Fruit fly (Drosophila melanogaster) whole organism, embryonic: ENCODE data around the gene TBC1D16.

ENCODE experiments used
- BEAF-32 ChIP-seq: fragments of 200-800 bp; sonication (Bioruptor generic); optimal IDR thresholded peaks from 3 replicates; lab custom pipeline; 2017; ENCODE audit warnings: missing biosample characterization, missing genetic modification characterization, mild to moderate bottlenecking, moderate library complexity, missing genetic modification reagents
- CG11398 ChIP-seq: fragments of 200-800 bp; sonication (Bioruptor generic); optimal IDR thresholded peaks from 2 replicates; lab custom pipeline; 2016; ENCODE audit warnings: missing biosample characterization, missing genetic modification characterization
- CG13287 ChIP-seq: fragments of 200-800 bp; sonication (Bioruptor generic); IDR thresholded peaks from 2 replicates; pipeline ENCODE4 v1.3.6; 2022; ENCODE audit warnings: missing biosample characterization, missing genetic modification characterization; ENCODE audit not compliant: partially characterized antibody
- CG13424 ChIP-seq: fragments of 200-800 bp; sonication (Bioruptor generic); optimal IDR thresholded peaks from 2 replicates; lab custom pipeline; 2019; ENCODE audit warnings: missing biosample characterization, mild to moderate bottlenecking, missing genetic modification characterization, moderate library complexity
- CG14710 ChIP-seq: fragments of 200-800 bp; sonication (Bioruptor generic); optimal IDR thresholded peaks from 3 replicates; lab custom pipeline; 2019; ENCODE audit warnings: missing biosample characterization, mild to moderate bottlenecking, missing genetic modification characterization, moderate library complexity
- CG15073 ChIP-seq: fragments of 200-800 bp; sonication (Bioruptor generic); optimal IDR thresholded peaks from 2 replicates; lab custom pipeline; 2016; ENCODE audit warnings: missing biosample characterization, missing genetic modification characterization
- CG15514 ChIP-seq: fragments of 200-800 bp; sonication (Bioruptor generic); optimal IDR thresholded peaks from 3 replicates; lab custom pipeline; 2017; ENCODE audit warnings: missing biosample characterization, missing genetic modification characterization, mild to moderate bottlenecking, moderate library complexity, missing genetic modification reagents
- CG16813 ChIP-seq: fragments of 200-800 bp; sonication (Bioruptor generic); IDR thresholded peaks from 3 replicates; pipeline ENCODE4 v1.3.6; 2022; ENCODE audit warnings: missing biosample characterization, missing genetic modification characterization; ENCODE audit not compliant: partially characterized antibody
- CG18262 ChIP-seq: fragments of 200-800 bp; optimal IDR thresholded peaks from 3 replicates; lab custom pipeline; 2019; ENCODE audit warnings: missing biosample characterization, mild to moderate bottlenecking, missing genetic modification characterization, moderate library complexity
- CG2116 ChIP-seq: fragments of 200-800 bp; sonication (Bioruptor generic); optimal IDR thresholded peaks from 3 replicates; lab custom pipeline; 2018; ENCODE audit warnings: missing biosample characterization, mild to moderate bottlenecking, missing genetic modification characterization
- CG2120 ChIP-seq: fragments of 200-800 bp; sonication (Bioruptor generic); optimal IDR thresholded peaks from 3 replicates; lab custom pipeline; 2016; ENCODE audit warnings: missing biosample characterization, missing genetic modification characterization
- CG2712 ChIP-seq: fragments of 200-800 bp; optimal IDR thresholded peaks from 3 replicates; lab custom pipeline; 2019; ENCODE audit warnings: missing biosample characterization, mild to moderate bottlenecking, missing genetic modification characterization, moderate library complexity
- CG30020 ChIP-seq: fragments of 200-800 bp; optimal IDR thresholded peaks from 2 replicates; lab custom pipeline; 2019; ENCODE audit warnings: missing biosample characterization, mild to moderate bottlenecking, missing genetic modification characterization, moderate library complexity
- CG31441 ChIP-seq: fragments of 200-800 bp; sonication (Bioruptor generic); IDR thresholded peaks from 2 replicates; pipeline ENCODE4 v1.3.6; 2022; ENCODE audit warnings: missing biosample characterization, missing genetic modification characterization
- CG5953 ChIP-seq: fragments of 200-800 bp; sonication (Bioruptor generic); IDR thresholded peaks from 2 replicates; pipeline ENCODE4 v1.3.6; 2022; ENCODE audit warnings: missing biosample characterization, missing genetic modification characterization
- CG6791 ChIP-seq: fragments of 200-800 bp; sonication (Bioruptor generic); IDR thresholded peaks from 3 replicates; pipeline ENCODE4 v1.3.6; 2022; ENCODE audit warnings: missing biosample characterization, missing genetic modification characterization; ENCODE audit not compliant: partially characterized antibody
- CG8290 ChIP-seq, 3 experiments: fragments of 200-800 bp; sonication (Bioruptor generic); optimal IDR thresholded peaks; 2 replicates each; lab custom pipeline; 2016 to 2019; ENCODE audit warnings: missing biosample characterization in 3 of 3, missing genetic modification characterization in 3 of 3, mild to moderate bottlenecking in 2 of 3, moderate library complexity in 1 of 3
- CG9437 ChIP-seq: fragments of 200-800 bp; sonication (Bioruptor generic); optimal IDR thresholded peaks from 2 replicates; lab custom pipeline; 2018; ENCODE audit warnings: missing biosample characterization, mild to moderate bottlenecking, missing genetic modification characterization
- CG9609 ChIP-seq: fragments of 200-800 bp; sonication (Bioruptor generic); optimal IDR thresholded peaks from 3 replicates; lab custom pipeline; 2016; ENCODE audit warnings: missing biosample characterization, missing genetic modification characterization
- Doc3 ChIP-seq: fragments of 200-800 bp; sonication (Bioruptor generic); IDR thresholded peaks from 3 replicates; pipeline ENCODE4 v1.3.6; 2022; ENCODE audit warnings: missing biosample characterization, missing genetic modification characterization; ENCODE audit not compliant: partially characterized antibody
- Dref ChIP-seq: fragments of 200-800 bp; sonication (Bioruptor generic); IDR thresholded peaks from 2 replicates; pipeline ENCODE4 v1.3.6; 2022; ENCODE audit warnings: missing biosample characterization, missing genetic modification characterization
- MESR4 ChIP-seq: fragments of 200-800 bp; sonication (Bioruptor generic); optimal IDR thresholded peaks from 2 replicates; lab custom pipeline; 2018; ENCODE audit warnings: missing biosample characterization, mild to moderate bottlenecking, missing genetic modification characterization, moderate library complexity
- Rx ChIP-seq: fragments of 200-800 bp; sonication (Bioruptor generic); IDR thresholded peaks from 2 replicates; pipeline ENCODE4 v1.3.6; 2022; ENCODE audit warnings: missing biosample characterization, missing genetic modification characterization
- Spps ChIP-seq: fragments of 200-800 bp; sonication (Bioruptor generic); optimal IDR thresholded peaks from 2 replicates; lab custom pipeline; 2018; ENCODE audit warnings: missing biosample characterization, mild to moderate bottlenecking, missing genetic modification characterization
- Sry-β ChIP-seq: fragments of 200-800 bp; sonication (Bioruptor generic); optimal IDR thresholded peaks from 2 replicates; lab custom pipeline; 2018; ENCODE audit warnings: missing biosample characterization, mild to moderate bottlenecking, missing genetic modification characterization, moderate library complexity
- Sry-δ ChIP-seq: fragments of 200-800 bp; sonication (Bioruptor generic); optimal IDR thresholded peaks from 2 replicates; lab custom pipeline; 2016; ENCODE audit warnings: missing biosample characterization, missing genetic modification characterization
- amos ChIP-seq: fragments of 200-800 bp; sonication (Bioruptor generic); IDR thresholded peaks from 2 replicates; pipeline ENCODE4 v1.3.6; 2022; ENCODE audit warnings: missing biosample characterization, missing genetic modification characterization; ENCODE audit not compliant: partially characterized antibody
- corto ChIP-seq: fragments of 200-800 bp; sonication (Bioruptor generic); optimal IDR thresholded peaks from 2 replicates; lab custom pipeline; 2016; ENCODE audit warnings: missing biosample characterization, mild to moderate bottlenecking, missing genetic modification characterization, moderate library complexity
- dmrt11E ChIP-seq: fragments of 200-800 bp; sonication (Bioruptor generic); optimal IDR thresholded peaks from 3 replicates; lab custom pipeline; 2018; ENCODE audit warnings: missing biosample characterization, mild to moderate bottlenecking, missing genetic modification characterization, moderate library complexity
- dmrt99B ChIP-seq: fragments of 200-800 bp; sonication (Bioruptor generic); optimal IDR thresholded peaks from 2 replicates; lab custom pipeline; 2018; ENCODE audit warnings: missing biosample characterization, mild to moderate bottlenecking, missing genetic modification characterization, moderate library complexity
- gcm ChIP-seq: fragments of 200-800 bp; sonication (Bioruptor generic); optimal IDR thresholded peaks from 2 replicates; lab custom pipeline; 2019; ENCODE audit warnings: missing biosample characterization, mild to moderate bottlenecking, missing genetic modification characterization, moderate library complexity
- gt ChIP-seq: fragments of 200-800 bp; sonication (Bioruptor generic); IDR thresholded peaks from 2 replicates; pipeline ENCODE4 v1.3.6; 2022; ENCODE audit warnings: missing biosample characterization, missing genetic modification characterization
- her ChIP-seq: fragments of 200-800 bp; sonication (Bioruptor generic); optimal IDR thresholded peaks from 2 replicates; lab custom pipeline; 2016; ENCODE audit warnings: missing biosample characterization, missing genetic modification characterization
- inv ChIP-seq: fragments of 200-800 bp; sonication (Bioruptor generic); IDR thresholded peaks from 2 replicates; pipeline ENCODE4 v1.3.6; 2022; ENCODE audit warnings: missing biosample characterization, missing genetic modification characterization; ENCODE audit not compliant: partially characterized antibody
- knrl ChIP-seq: fragments of 200-800 bp; sonication (Bioruptor generic); IDR thresholded peaks from 3 replicates; pipeline ENCODE4 v1.3.6; 2022; ENCODE audit warnings: missing biosample characterization, missing genetic modification characterization; ENCODE audit not compliant: partially characterized antibody
- pzg ChIP-seq: fragments of 200-800 bp; sonication (Bioruptor generic); optimal IDR thresholded peaks from 3 replicates; lab custom pipeline; 2018; ENCODE audit warnings: missing biosample characterization, mild to moderate bottlenecking, missing genetic modification characterization, moderate library complexity
- sim ChIP-seq: fragments of 200-800 bp; sonication (Bioruptor generic); IDR thresholded peaks from 2 replicates; pipeline ENCODE4 v1.3.6; 2022; ENCODE audit warnings: missing biosample characterization, missing genetic modification characterization
- sima ChIP-seq: fragments of 200-800 bp; sonication (Bioruptor generic); optimal IDR thresholded peaks from 2 replicates; lab custom pipeline; 2016; ENCODE audit warnings: missing biosample characterization, missing genetic modification characterization
- trem ChIP-seq: fragments of 200-800 bp; optimal IDR thresholded peaks from 3 replicates; lab custom pipeline; 2019; ENCODE audit warnings: missing biosample characterization, mild to moderate bottlenecking, missing genetic modification characterization, moderate library complexity
- tx ChIP-seq: fragments of 200-800 bp; sonication (Bioruptor generic); optimal IDR thresholded peaks from 2 replicates; lab custom pipeline; 2016; ENCODE audit warnings: missing biosample characterization, missing genetic modification characterization
- unc-4 ChIP-seq: fragments of 200-800 bp; sonication (Bioruptor generic); IDR thresholded peaks from 2 replicates; pipeline ENCODE4 v1.3.6; 2022; ENCODE audit warnings: missing biosample characterization, missing genetic modification characterization; ENCODE audit not compliant: partially characterized antibody
- unpg ChIP-seq: fragments of 200-800 bp; sonication (Bioruptor generic); optimal IDR thresholded peaks from 3 replicates; lab custom pipeline; 2018; ENCODE audit warnings: missing biosample characterization, mild to moderate bottlenecking, missing genetic modification characterization, moderate library complexity
- vvl ChIP-seq: fragments of 200-800 bp; sonication (Bioruptor generic); IDR thresholded peaks from 2 replicates; pipeline ENCODE4 v1.3.6; 2022; ENCODE audit warnings: missing biosample characterization, missing genetic modification characterization
- yki ChIP-seq: fragments of >200 bp; optimal IDR thresholded peaks from 3 replicates; lab custom pipeline; 2018
- zen ChIP-seq: fragments of 200-800 bp; sonication (Bioruptor generic); optimal IDR thresholded peaks from 3 replicates; lab custom pipeline; 2018; ENCODE audit warnings: missing biosample characterization, mild to moderate bottlenecking, missing genetic modification characterization, moderate library complexity
- zfh1 ChIP-seq: fragments of 200-800 bp; sonication (Bioruptor generic); IDR thresholded peaks from 3 replicates; pipeline ENCODE4 v1.3.6; 2022; ENCODE audit warnings: missing biosample characterization, missing genetic modification characterization

TBC1D16 gene

DNA sequence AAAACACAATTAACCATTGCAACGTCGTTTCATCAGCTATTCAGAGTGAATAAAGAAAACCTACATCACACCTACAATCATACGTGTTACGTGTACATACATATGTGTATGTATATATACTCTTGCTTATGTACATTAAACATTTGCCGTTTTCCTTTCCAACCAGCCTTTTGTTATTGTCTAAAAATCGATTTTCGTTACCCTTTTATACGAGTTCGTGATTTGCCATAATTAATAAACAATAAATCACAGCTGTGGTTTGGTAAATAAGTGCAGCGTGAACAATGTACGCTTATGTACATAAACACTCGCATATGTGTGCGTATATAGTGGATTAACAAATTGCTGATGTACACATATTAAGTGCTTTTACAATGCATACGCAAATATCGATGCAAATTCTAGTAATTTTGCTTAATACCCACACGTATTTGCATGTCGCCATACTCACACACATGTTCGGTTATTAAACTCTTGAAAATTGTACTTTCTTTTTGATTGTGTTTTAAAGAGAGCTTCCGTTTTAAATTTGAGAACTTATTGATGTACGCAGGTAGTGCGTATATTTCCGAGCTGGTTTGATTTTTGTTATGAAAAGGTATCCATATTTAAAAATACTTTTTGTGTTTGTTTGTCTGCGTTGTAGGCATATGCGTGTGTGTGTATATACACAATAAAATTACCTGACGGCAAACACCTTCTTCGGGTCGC lies 38.4 kb downstream of the TBC1D16 start (continued):
- TF ChIP-seq Rx (GFP tag; lab: Robert Waterston, UW): no peak
- TF ChIP-seq gcm: no peak

dm6 chr2L:10396488-10396824 lies 39.0 kb downstream of the TBC1D16 start, which contains the start of gene Cnot4:
Gene Cnot4 (plus strand): TSS chr2L:10396716.
- TF ChIP-seq CG14710 (peak; percentile 63), unpg (GFP tag; lab: Kevin White, UChicago) (no peak), yki (lab: Kevin White, UChicago) (no peak), CG18262 (peak; percentile 30), corto (GFP tag; lab: Kevin White, UChicago) (no peak), knrl (GFP tag; lab: Robert Waterston, UW) (peak; percentile 48; the same call in 2 of the 3 replicates), zen (tag; lab: Kevin White, UChicago) (peak; percentile 16), CG9437 (GFP tag; lab: Kevin White, UChicago) (peak; percentile 35), CG11398 (GFP tag; lab: Kevin White, UChicago) (no peak), CG31441 (GFP tag; lab: Robert Waterston, UW) (peak; percentile 89; the same call in 1 of the 2 replicates), CG6791 (0 out of 3 replicates have a peak, but pooled peaks have one; percentile 31), Dref (GFP tag; lab: Robert Waterston, UW) (peak; percentile 71), CG16813 (GFP tag; lab: Robert Waterston, UW) (peak; percentile 46; the same call in 1 of the 3 replicates), inv (0 out of 2 replicates have a peak, but pooled peaks have one; percentile 30), CG15514 (GFP tag; lab: Kevin White, UChicago) (peak; percentile 25), CG8290 (GFP tag; optimal IDR thresholded peaks at IDR 0.05; lab: Kevin White, UChicago) (peak; percentile 10), CG8290 (tag; optimal IDR thresholded peaks at IDR 0.05; lab: Kevin White, UChicago) (no peak), amos (GFP tag; lab: Robert Waterston, UW) (peak; percentile 49; the same call in 1 of the 2 replicates), sim (GFP tag; lab: Robert Waterston, UW) (no peak), her (GFP tag; lab: Kevin White, UChicago) (no peak), sima (GFP tag; lab: Kevin White, UChicago) (no peak), CG5953 (GFP tag; lab: Robert Waterston, UW) (no peak), CG13287 (GFP tag; lab: Robert Waterston, UW) (peak; percentile 44; the same call in 1 of the 2 replicates), Doc3 (GFP tag; lab: Robert Waterston, UW) (peak; percentile 38; the same call in 1 of the 3 replicates), CG30020 (tag; lab: Kevin White, UChicago) (peak; percentile 92), BEAF-32 (GFP tag; lab: Kevin White, UChicago) (peak; percentile 69), Sry-δ (GFP tag; lab: Kevin White, UChicago) (peak; percentile 61), zfh1 (GFP tag; lab: Robert Waterston, UW) (no peak), dmrt99B (tag; lab: Kevin White, UChicago) (no peak), vvl (GFP tag; lab: Robert Waterston, UW) (peak; percentile 14; the same call in 1 of the 2 replicates), pzg (GFP tag; lab: Kevin White, UChicago) (peak; percentile 31), trem (tag; lab: Kevin White, UChicago) (peak; percentile 38), dmrt11E (peak; percentile 36), CG13424 (tag; lab: Kevin White, UChicago) (no peak), Sry-β (GFP tag; lab: Kevin White, UChicago) (peak; percentile 78), tx (GFP tag; lab: Kevin White, UChicago) (no peak), CG2712 (tag; lab: Kevin White, UChicago) (peak; percentile 36), CG9609 (no peak), CG2120 (no peak), MESR4 (GFP tag; lab: Kevin White, UChicago) (no peak), gt (GFP tag; lab: Robert Waterston, UW) (no peak), CG15073 (GFP tag; lab: Kevin White, UChicago) (no peak), unc-4 (0 out of 2 replicates have a peak, but pooled peaks have one; percentile 25), Spps (no peak), CG2116 (GFP tag; lab: Kevin White, UChicago) (peak; percentile 97)
